Fruit fly (Drosophila melanogaster) whole organism, adult: Measurements from ENCODE around the gene CG31465.

Source experiments
- CG11617 ChIP-seq: fragments of 200-800 bp; sonication (Bioruptor generic); optimal IDR thresholded peaks from 2 replicates; lab custom pipeline; 2017; ENCODE audit warnings: mild to moderate bottlenecking, missing biosample characterization, missing genetic modification reagents, missing genetic modification characterization
- CG12768 ChIP-seq: fragments of 200-800 bp; sonication (Bioruptor generic); optimal IDR thresholded peaks from 2 replicates; lab custom pipeline; 2017; ENCODE audit warnings: missing biosample characterization, missing genetic modification characterization, mild to moderate bottlenecking, moderate library complexity, missing genetic modification reagents
- CG14711 ChIP-seq: fragments of 200-800 bp; sonication (Bioruptor generic); optimal IDR thresholded peaks from 2 replicates; lab custom pipeline; 2018; ENCODE audit warnings: missing biosample characterization, mild to moderate bottlenecking, missing genetic modification characterization, moderate library complexity
- CG1620 ChIP-seq: fragments of 200-800 bp; sonication (Bioruptor generic); optimal IDR thresholded peaks from 2 replicates; lab custom pipeline; 2016; ENCODE audit warnings: missing biosample characterization, missing genetic modification characterization
- CG33017 ChIP-seq: fragments of 200-800 bp; sonication (Bioruptor generic); optimal IDR thresholded peaks from 2 replicates; lab custom pipeline; 2018; ENCODE audit warnings: missing biosample characterization, mild to moderate bottlenecking, missing genetic modification characterization, moderate library complexity
- CG5204 ChIP-seq: fragments of 200-800 bp; sonication (Bioruptor generic); optimal IDR thresholded peaks from 2 replicates; lab custom pipeline; 2016; ENCODE audit warnings: missing biosample characterization, missing genetic modification characterization
- CG7045 ChIP-seq: fragments of 200-800 bp; sonication (Bioruptor generic); optimal IDR thresholded peaks from 2 replicates; lab custom pipeline; 2017; ENCODE audit warnings: missing biosample characterization, mild to moderate bottlenecking, missing genetic modification characterization
- CG7101 ChIP-seq: fragments of 200-800 bp; sonication (Bioruptor generic); optimal IDR thresholded peaks from 2 replicates; lab custom pipeline; 2018; ENCODE audit warnings: missing biosample characterization, mild to moderate bottlenecking, missing genetic modification characterization, moderate library complexity
- Clk ChIP-seq: fragments of 200-800 bp; sonication (Bioruptor generic); optimal IDR thresholded peaks from 2 replicates; lab custom pipeline; 2017; ENCODE audit warnings: missing biosample characterization, missing genetic modification characterization
- Crg-1 ChIP-seq: fragments of 200-800 bp; sonication (Bioruptor generic); optimal IDR thresholded peaks from 2 replicates; lab custom pipeline; 2016; ENCODE audit warnings: missing biosample characterization, missing genetic modification characterization
- Hr96 ChIP-seq: fragments of 200-800 bp; sonication (Bioruptor generic); optimal IDR thresholded peaks from 2 replicates; lab custom pipeline; 2016; ENCODE audit warnings: missing biosample characterization, missing genetic modification characterization
- Mnt ChIP-seq: fragments of 200-800 bp; sonication (Bioruptor generic); optimal IDR thresholded peaks from 2 replicates; lab custom pipeline; 2016; ENCODE audit warnings: missing biosample characterization, mild to moderate bottlenecking, missing genetic modification characterization
- bab1 ChIP-seq: fragments of 200-800 bp; sonication (Bioruptor generic); optimal IDR thresholded peaks from 3 replicates; lab custom pipeline; 2019; ENCODE audit warnings: missing biosample characterization, mild to moderate bottlenecking, missing genetic modification characterization, moderate library complexity
- cic ChIP-seq: fragments of 200-800 bp; sonication (Bioruptor generic); optimal IDR thresholded peaks from 2 replicates; lab custom pipeline; 2017; ENCODE audit warnings: missing biosample characterization, mild to moderate bottlenecking, missing genetic modification characterization, moderate library complexity
- cnc ChIP-seq, 2 experiments: fragments of >200 bp; optimal IDR thresholded peaks; 2 replicates each; lab custom pipeline; 2017
- kay ChIP-seq: fragments of 200-800 bp; sonication (Bioruptor generic); peaks from one replicate; lab custom pipeline; 2016; ENCODE audit warnings: missing biosample characterization, missing genetic modification characterization, borderline replicate concordance
- ovo ChIP-seq: fragments of 200-800 bp; sonication (Bioruptor generic); optimal IDR thresholded peaks from 2 replicates; lab custom pipeline; 2016; ENCODE audit warnings: missing biosample characterization, missing genetic modification characterization
- pad ChIP-seq: fragments of 200-800 bp; sonication (Bioruptor generic); optimal IDR thresholded peaks from 3 replicates; lab custom pipeline; 2017; ENCODE audit warnings: missing biosample characterization, missing genetic modification characterization, mild to moderate bottlenecking, moderate library complexity, missing genetic modification reagents
- tj ChIP-seq: fragments of 200-800 bp; sonication (Bioruptor generic); optimal IDR thresholded peaks from 3 replicates; lab custom pipeline; 2017; ENCODE audit warnings: missing biosample characterization, mild to moderate bottlenecking, missing genetic modification characterization, moderate library complexity
- toe ChIP-seq: fragments of 200-800 bp; sonication (Bioruptor generic); optimal IDR thresholded peaks from 2 replicates; lab custom pipeline; 2016; ENCODE audit warnings: missing biosample characterization, missing genetic modification characterization

Gene CG31465

DNA sequence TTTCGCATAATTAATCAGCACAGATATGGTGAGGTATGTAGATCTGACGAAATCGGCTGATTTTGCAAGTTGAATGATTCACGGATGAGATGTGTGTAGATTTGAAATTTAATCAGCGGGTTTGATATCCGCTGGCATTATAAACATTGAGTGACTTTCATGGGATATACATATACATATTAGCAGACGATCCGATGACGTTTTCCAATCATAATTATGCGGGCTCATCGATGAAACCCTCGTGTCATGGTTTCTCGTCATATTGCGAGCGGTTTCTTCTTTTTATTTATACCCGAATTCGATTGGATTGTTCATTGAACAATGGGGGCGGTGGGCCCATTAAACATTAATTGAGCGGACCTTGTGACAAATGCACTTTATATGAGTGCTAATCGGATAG, 16.1 kb upstream of the CG31465 start:
- peak; percentile 7 for TF ChIP-seq kay
- TF ChIP-seq CG12768 (GFP tag; lab: Kevin White, UChicago) = no peak

DNA sequence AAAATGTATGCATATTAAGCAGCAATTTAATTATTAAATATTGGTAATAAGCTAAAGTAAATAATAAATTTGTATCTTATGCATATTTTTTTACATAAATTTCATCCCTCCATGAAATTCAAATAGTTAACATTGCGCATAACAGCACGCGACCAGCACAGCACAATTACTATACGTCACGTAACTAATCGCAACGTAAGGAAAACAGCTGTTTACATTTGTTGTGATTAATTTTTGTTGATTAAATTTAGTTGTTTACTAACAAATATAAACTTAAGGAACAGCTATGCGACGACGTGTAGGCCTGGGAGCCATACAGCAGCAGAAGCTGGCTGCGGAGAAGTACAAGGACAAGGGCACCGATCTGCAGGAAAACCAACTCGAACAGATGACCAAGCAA, 15.6 kb upstream of the CG31465 start, which contains the start of gene lsn:
Gene lsn, plus strand, starts transcription at position 177 of the 400 bp plus-strand sequence.
- TF ChIP-seq tj (GFP tag; lab: Kevin White, UChicago) (no peak), cic (GFP tag; lab: Kevin White, UChicago) (no peak), CG5204 (no peak), ovo (GFP tag; lab: Kevin White, UChicago) (peak; percentile 42), pad (GFP tag; lab: Kevin White, UChicago) (no peak), CG14711 (tag; lab: Kevin White, UChicago) (no peak), toe (no peak), cnc (optimal IDR thresholded peaks at IDR 0.05; lab: Kevin White, UChicago) (no peak), Hr96 (GFP tag; lab: Kevin White, UChicago) (no peak), CG7101 (no peak), Mnt (GFP tag; lab: Kevin White, UChicago) (no peak), Crg-1 (no peak), CG7045 (GFP tag; lab: Kevin White, UChicago) (no peak), kay (peak; percentile 12), bab1 (GFP tag; lab: Kevin White, UChicago) (peak; percentile 15), CG11617 (GFP tag; lab: Kevin White, UChicago) (no peak), CG1620 (GFP tag; lab: Kevin White, UChicago) (no peak), CG33017 (tag; lab: Kevin White, UChicago) (no peak), Clk (no peak), CG12768 (GFP tag; lab: Kevin White, UChicago) (no peak)

DNA sequence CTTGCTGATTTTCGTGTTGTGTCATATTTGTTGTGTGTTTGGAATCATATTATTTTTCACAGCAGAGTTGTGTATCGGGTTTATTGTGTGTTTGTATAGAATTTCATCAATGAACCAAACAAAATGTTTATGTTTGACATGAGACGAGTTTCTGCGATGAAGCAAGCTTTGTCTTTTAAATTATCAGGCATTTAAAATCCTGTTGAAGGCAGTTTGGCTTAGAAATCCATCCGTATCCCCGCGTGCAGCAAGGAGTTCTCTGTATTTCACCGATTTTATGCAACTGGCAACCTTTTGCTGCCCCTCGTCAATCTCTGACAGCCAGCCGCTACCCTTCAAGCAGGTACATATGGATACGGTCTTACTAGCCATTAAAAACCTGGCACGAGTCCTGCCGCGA, 12.8 kb upstream of the CG31465 start, which contains the start of the genes CG6569 and Cby:
Gene CG6569, minus strand, starts transcription at position 101 of the 400 bp plus-strand sequence.
Gene Cby, plus strand, starts transcription at position 185 of the 400 bp plus-strand sequence.
- TF ChIP-seq CG12768 (GFP tag; lab: Kevin White, UChicago) (no peak), bab1 (GFP tag; lab: Kevin White, UChicago) (no peak), kay (no peak), CG14711 (tag; lab: Kevin White, UChicago) (no peak), Crg-1 (no peak), tj (GFP tag; lab: Kevin White, UChicago) (no peak), CG7045 (GFP tag; lab: Kevin White, UChicago) (no peak), Hr96 (GFP tag; lab: Kevin White, UChicago) (no peak), Mnt (GFP tag; lab: Kevin White, UChicago) (no peak)

DNA sequence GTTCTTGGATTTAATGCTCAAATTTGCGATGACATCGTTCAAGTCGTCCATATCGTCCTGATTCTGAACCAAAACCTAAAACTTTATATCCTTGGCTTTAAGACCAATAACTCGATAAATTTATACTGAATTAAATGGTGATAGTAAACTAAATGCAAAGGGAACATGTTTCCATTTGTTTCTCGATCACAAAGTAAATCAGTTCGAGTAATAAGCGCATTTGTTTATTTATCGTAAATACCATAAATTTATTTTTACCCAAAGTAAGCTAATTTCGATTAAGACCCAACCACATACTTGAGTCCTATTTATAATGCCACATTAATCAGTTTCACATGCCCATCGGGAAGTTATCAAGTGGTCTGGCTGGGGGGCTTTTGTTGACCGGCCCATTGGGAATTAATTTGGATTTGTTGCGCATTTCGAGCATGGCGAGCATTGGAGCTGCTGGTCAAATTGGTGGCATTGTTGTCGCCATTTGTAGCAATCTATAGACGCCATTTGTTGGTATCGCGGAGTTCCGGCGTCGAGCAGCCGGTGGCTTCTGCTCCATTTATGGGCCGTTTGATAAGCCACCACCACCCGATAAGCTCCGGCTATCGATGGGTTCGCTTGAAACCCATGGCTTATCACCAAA, 11.0 kb upstream of the CG31465 start, which contains the start of gene CG31174:
Gene CG31174, minus strand, starts transcription at position 51 of the 637 bp plus-strand sequence.
- peak; percentile 53 for TF ChIP-seq kay
- TF ChIP-seq cic (GFP tag; lab: Kevin White, UChicago) = no peak

- TF ChIP-seq toe (peak; percentile 91), ovo (GFP tag; lab: Kevin White, UChicago) (peak; percentile 87), Mnt (GFP tag; lab: Kevin White, UChicago) (peak; percentile 88), CG7101 (peak; percentile 96), Hr96 (GFP tag; lab: Kevin White, UChicago) (peak; percentile 95), CG33017 (tag; lab: Kevin White, UChicago) (peak; percentile 93), pad (GFP tag; lab: Kevin White, UChicago) (peak; percentile 93), Crg-1 (peak; percentile 88), Clk (peak; percentile 94), kay (peak; percentile 97), tj (GFP tag; lab: Kevin White, UChicago) (peak; percentile 90), cnc (optimal IDR thresholded peaks at IDR 0.05; lab: Kevin White, UChicago) (no peak), bab1 (GFP tag; lab: Kevin White, UChicago) (peak; percentile 98), cic (GFP tag; lab: Kevin White, UChicago) (peak; percentile 90), CG1620 (GFP tag; lab: Kevin White, UChicago) (peak; percentile 86), CG12768 (GFP tag; lab: Kevin White, UChicago) (peak; percentile 95), CG7045 (GFP tag; lab: Kevin White, UChicago) (peak; percentile 97), CG5204 (peak; percentile 95), CG14711 (tag; lab: Kevin White, UChicago) (peak; percentile 90), CG11617 (GFP tag; lab: Kevin White, UChicago) (peak; percentile 96)
These were observed 10.2 kb upstream of the CG31465 start, which contains the start of gene CG31431 for dm6 chr3R:21870158-21870971. Gene CG31431 (plus strand): TSS chr3R:21870681.

- TF ChIP-seq cic (GFP tag; lab: Kevin White, UChicago) (peak; percentile 52), kay (peak; percentile 72), toe (no peak), CG33017 (tag; lab: Kevin White, UChicago) (no peak), CG12768 (GFP tag; lab: Kevin White, UChicago) (no peak), bab1 (GFP tag; lab: Kevin White, UChicago) (no peak)
These were observed 9.2 kb upstream of the CG31465 start for dm6 chr3R:21871348-21871940.
